Fruit fly (Drosophila melanogaster) whole organism, adult: Measurements from ENCODE around the gene lace.

Source experiments
- CG11617 ChIP-seq: fragments of 200-800 bp; sonication (Bioruptor generic); optimal IDR thresholded peaks from 2 replicates; lab custom pipeline; 2017; ENCODE audit warnings: mild to moderate bottlenecking, missing biosample characterization, missing genetic modification reagents, missing genetic modification characterization
- CG12768 ChIP-seq: fragments of 200-800 bp; sonication (Bioruptor generic); optimal IDR thresholded peaks from 2 replicates; lab custom pipeline; 2017; ENCODE audit warnings: missing biosample characterization, missing genetic modification characterization, mild to moderate bottlenecking, moderate library complexity, missing genetic modification reagents
- CG14711 ChIP-seq: fragments of 200-800 bp; sonication (Bioruptor generic); optimal IDR thresholded peaks from 2 replicates; lab custom pipeline; 2018; ENCODE audit warnings: missing biosample characterization, mild to moderate bottlenecking, missing genetic modification characterization, moderate library complexity
- CG1620 ChIP-seq: fragments of 200-800 bp; sonication (Bioruptor generic); optimal IDR thresholded peaks from 2 replicates; lab custom pipeline; 2016; ENCODE audit warnings: missing biosample characterization, missing genetic modification characterization
- CG33017 ChIP-seq: fragments of 200-800 bp; sonication (Bioruptor generic); optimal IDR thresholded peaks from 2 replicates; lab custom pipeline; 2018; ENCODE audit warnings: missing biosample characterization, mild to moderate bottlenecking, missing genetic modification characterization, moderate library complexity
- CG5204 ChIP-seq: fragments of 200-800 bp; sonication (Bioruptor generic); optimal IDR thresholded peaks from 2 replicates; lab custom pipeline; 2016; ENCODE audit warnings: missing biosample characterization, missing genetic modification characterization
- CG7045 ChIP-seq: fragments of 200-800 bp; sonication (Bioruptor generic); optimal IDR thresholded peaks from 2 replicates; lab custom pipeline; 2017; ENCODE audit warnings: missing biosample characterization, mild to moderate bottlenecking, missing genetic modification characterization
- CG7101 ChIP-seq: fragments of 200-800 bp; sonication (Bioruptor generic); optimal IDR thresholded peaks from 2 replicates; lab custom pipeline; 2018; ENCODE audit warnings: missing biosample characterization, mild to moderate bottlenecking, missing genetic modification characterization, moderate library complexity
- Clk ChIP-seq: fragments of 200-800 bp; sonication (Bioruptor generic); optimal IDR thresholded peaks from 2 replicates; lab custom pipeline; 2017; ENCODE audit warnings: missing biosample characterization, missing genetic modification characterization
- Crg-1 ChIP-seq: fragments of 200-800 bp; sonication (Bioruptor generic); optimal IDR thresholded peaks from 2 replicates; lab custom pipeline; 2016; ENCODE audit warnings: missing biosample characterization, missing genetic modification characterization
- Hr96 ChIP-seq: fragments of 200-800 bp; sonication (Bioruptor generic); optimal IDR thresholded peaks from 2 replicates; lab custom pipeline; 2016; ENCODE audit warnings: missing biosample characterization, missing genetic modification characterization
- Mnt ChIP-seq: fragments of 200-800 bp; sonication (Bioruptor generic); optimal IDR thresholded peaks from 2 replicates; lab custom pipeline; 2016; ENCODE audit warnings: missing biosample characterization, mild to moderate bottlenecking, missing genetic modification characterization
- bab1 ChIP-seq: fragments of 200-800 bp; sonication (Bioruptor generic); optimal IDR thresholded peaks from 3 replicates; lab custom pipeline; 2019; ENCODE audit warnings: missing biosample characterization, mild to moderate bottlenecking, missing genetic modification characterization, moderate library complexity
- cic ChIP-seq: fragments of 200-800 bp; sonication (Bioruptor generic); optimal IDR thresholded peaks from 2 replicates; lab custom pipeline; 2017; ENCODE audit warnings: missing biosample characterization, mild to moderate bottlenecking, missing genetic modification characterization, moderate library complexity
- cnc ChIP-seq, 2 experiments: fragments of >200 bp; optimal IDR thresholded peaks; 2 replicates each; lab custom pipeline; 2017
- kay ChIP-seq: fragments of 200-800 bp; sonication (Bioruptor generic); peaks from one replicate; lab custom pipeline; 2016; ENCODE audit warnings: missing biosample characterization, missing genetic modification characterization, borderline replicate concordance
- ovo ChIP-seq: fragments of 200-800 bp; sonication (Bioruptor generic); optimal IDR thresholded peaks from 2 replicates; lab custom pipeline; 2016; ENCODE audit warnings: missing biosample characterization, missing genetic modification characterization
- pad ChIP-seq: fragments of 200-800 bp; sonication (Bioruptor generic); optimal IDR thresholded peaks from 3 replicates; lab custom pipeline; 2017; ENCODE audit warnings: missing biosample characterization, missing genetic modification characterization, mild to moderate bottlenecking, moderate library complexity, missing genetic modification reagents
- tj ChIP-seq: fragments of 200-800 bp; sonication (Bioruptor generic); optimal IDR thresholded peaks from 3 replicates; lab custom pipeline; 2017; ENCODE audit warnings: missing biosample characterization, mild to moderate bottlenecking, missing genetic modification characterization, moderate library complexity
- toe ChIP-seq: fragments of 200-800 bp; sonication (Bioruptor generic); optimal IDR thresholded peaks from 2 replicates; lab custom pipeline; 2016; ENCODE audit warnings: missing biosample characterization, missing genetic modification characterization

Gene lace

dm6 chr2L:15465932-15466331, 33.0 kb upstream of the lace start:
- TF ChIP-seq CG11617 (GFP tag; lab: Kevin White, UChicago) (no peak), tj (no peak), Mnt (no peak), Hr96 (GFP tag; lab: Kevin White, UChicago) (no peak), Clk (GFP tag; lab: Kevin White, UChicago) (no peak)

dm6 chr2L:15468776-15469175, 30.2 kb upstream of the lace start:
- TF ChIP-seq kay (GFP tag; lab: Kevin White, UChicago) (no peak), CG7101 (tag; lab: Kevin White, UChicago) (no peak), cic (GFP tag; lab: Kevin White, UChicago) (no peak), Hr96 (GFP tag; lab: Kevin White, UChicago) (no peak), Clk (GFP tag; lab: Kevin White, UChicago) (no peak), Mnt (no peak)

- no peak for TF ChIP-seq toe (GFP tag; lab: Kevin White, UChicago)
- TF ChIP-seq Crg-1 (GFP tag; lab: Kevin White, UChicago): no peak
- no peak for TF ChIP-seq CG7045 (GFP tag; lab: Kevin White, UChicago)
- TF ChIP-seq cnc (optimal IDR thresholded peaks at IDR 0.05; lab: Kevin White, UChicago): no peak
- no peak for TF ChIP-seq cic (GFP tag; lab: Kevin White, UChicago)
- no peak for TF ChIP-seq Hr96 (GFP tag; lab: Kevin White, UChicago)
- no peak for TF ChIP-seq Clk (GFP tag; lab: Kevin White, UChicago)
- TF ChIP-seq Mnt: no peak
- no peak for TF ChIP-seq pad (GFP tag; lab: Kevin White, UChicago)
- TF ChIP-seq tj: no peak
- no peak for TF ChIP-seq CG1620 (GFP tag; lab: Kevin White, UChicago)
- no peak for TF ChIP-seq CG11617 (GFP tag; lab: Kevin White, UChicago)
- no peak for TF ChIP-seq kay (GFP tag; lab: Kevin White, UChicago)
- TF ChIP-seq ovo (GFP tag; lab: Kevin White, UChicago): no peak
- TF ChIP-seq bab1 (GFP tag; lab: Kevin White, UChicago): no peak
- TF ChIP-seq CG12768 (GFP tag; lab: Kevin White, UChicago): no peak
- no peak for TF ChIP-seq CG33017 (tag; lab: Kevin White, UChicago)
- no peak for TF ChIP-seq CG5204 (GFP tag; lab: Kevin White, UChicago)
Observed at dm6 chr2L:15470514-15471134, 28.3 kb upstream of the lace start.

- TF ChIP-seq Crg-1 (GFP tag; lab: Kevin White, UChicago) (no peak), cnc (optimal IDR thresholded peaks at IDR 0.05; lab: Kevin White, UChicago) (no peak), ovo (GFP tag; lab: Kevin White, UChicago) (no peak), CG12768 (GFP tag; lab: Kevin White, UChicago) (no peak), Hr96 (GFP tag; lab: Kevin White, UChicago) (no peak)
Observed at dm6 chr2L:15471565-15471964, 27.4 kb upstream of the lace start.

dm6 chr2L:15474402-15474801, 24.5 kb upstream of the lace start:
- no peak for TF ChIP-seq CG7045 (GFP tag; lab: Kevin White, UChicago)
- TF ChIP-seq Clk (GFP tag; lab: Kevin White, UChicago): no peak
- no peak for TF ChIP-seq pad (GFP tag; lab: Kevin White, UChicago)
- no peak for TF ChIP-seq cic (GFP tag; lab: Kevin White, UChicago)
- TF ChIP-seq Hr96 (GFP tag; lab: Kevin White, UChicago): no peak
- TF ChIP-seq CG33017 (tag; lab: Kevin White, UChicago): no peak
- no peak for TF ChIP-seq toe (GFP tag; lab: Kevin White, UChicago)
- no peak for TF ChIP-seq Crg-1 (GFP tag; lab: Kevin White, UChicago)
- TF ChIP-seq cnc (optimal IDR thresholded peaks at IDR 0.05; lab: Kevin White, UChicago): no peak
- no peak for TF ChIP-seq kay (GFP tag; lab: Kevin White, UChicago)
- no peak for TF ChIP-seq CG5204 (GFP tag; lab: Kevin White, UChicago)

- no peak for TF ChIP-seq CG7101 (tag; lab: Kevin White, UChicago)
- no peak for TF ChIP-seq CG1620 (GFP tag; lab: Kevin White, UChicago)
- TF ChIP-seq CG5204 (GFP tag; lab: Kevin White, UChicago): no peak
Observed at dm6 chr2L:15474911-15475310, 24.0 kb upstream of the lace start.

dm6 chr2L:15478159-15478591, 20.8 kb upstream of the lace start, which contains the start of gene sna:
Gene sna, minus strand, starts transcription at chr2L:15478260.
- TF ChIP-seq ovo (GFP tag; lab: Kevin White, UChicago): no peak
- TF ChIP-seq toe (GFP tag; lab: Kevin White, UChicago): no peak
- TF ChIP-seq kay (GFP tag; lab: Kevin White, UChicago): no peak
- TF ChIP-seq CG5204 (GFP tag; lab: Kevin White, UChicago): no peak
- TF ChIP-seq Crg-1 (GFP tag; lab: Kevin White, UChicago): no peak
- TF ChIP-seq CG12768 (GFP tag; lab: Kevin White, UChicago): no peak
- no peak for TF ChIP-seq Mnt
- TF ChIP-seq tj: no peak
- no peak for TF ChIP-seq cic (GFP tag; lab: Kevin White, UChicago)
- no peak for TF ChIP-seq cnc (optimal IDR thresholded peaks at IDR 0.05; lab: Kevin White, UChicago)
- no peak for TF ChIP-seq Hr96 (GFP tag; lab: Kevin White, UChicago)
- TF ChIP-seq Clk (GFP tag; lab: Kevin White, UChicago): no peak
- TF ChIP-seq CG11617 (GFP tag; lab: Kevin White, UChicago): no peak
- TF ChIP-seq CG7045 (GFP tag; lab: Kevin White, UChicago): no peak
- TF ChIP-seq CG33017 (tag; lab: Kevin White, UChicago): no peak
- no peak for TF ChIP-seq pad (GFP tag; lab: Kevin White, UChicago)
- no peak for TF ChIP-seq CG1620 (GFP tag; lab: Kevin White, UChicago)
- TF ChIP-seq CG14711 (tag; lab: Kevin White, UChicago): no peak
